Fruit fly (Drosophila melanogaster): Measurements from ENCODE around the gene lic.
A peak's percentile ranks its signal among the peaks of the same experiment; 100 is the strongest.

Gene lic

dm6 chrX:13091859-13092258, 914 bp downstream of the lic start:
- TF ChIP-seq aop (GFP tag; IDR thresholded peaks at IDR 0.05) (no peak), Lpt (GFP tag; optimal IDR thresholded peaks at IDR 0.05) (no peak), Sry-δ (GFP tag; optimal IDR thresholded peaks at IDR 0.05) (no peak), CG6683 (GFP tag; optimal IDR thresholded peaks at IDR 0.05) (no peak), pnt (GFP tag; optimal IDR thresholded peaks at IDR 0.05) (no peak), CG2120 (GFP tag; optimal IDR thresholded peaks at IDR 0.05) (no peak), Bdp1 (GFP tag; optimal IDR thresholded peaks at IDR 0.05) (no peak), CG15269 (tag; optimal IDR thresholded peaks at IDR 0.05) (no peak), CG1832 (GFP tag; optimal IDR thresholded peaks at IDR 0.05) (no peak), pb (GFP tag; optimal IDR thresholded peaks at IDR 0.05) (no peak), CG6813 (GFP tag; optimal IDR thresholded peaks at IDR 0.05) (no peak), h (optimal IDR thresholded peaks at IDR 0.05) (no peak), grn (GFP tag; optimal IDR thresholded peaks at IDR 0.05) (no peak), B-H2 (GFP tag; optimal IDR thresholded peaks at IDR 0.05) (no peak), ara (GFP tag; IDR thresholded peaks at IDR 0.05) (no peak), yki (optimal IDR thresholded peaks at IDR 0.05) (no peak)

- peak; percentile 9 for TF ChIP-seq CG4854 (GFP tag; optimal IDR thresholded peaks at IDR 0.05)
- peak; percentile 36 for TF ChIP-seq phol (tag; optimal IDR thresholded peaks at IDR 0.05)
- no peak for TF ChIP-seq ttk (GFP tag; IDR thresholded peaks at IDR 0.05)
- 0 out of 2 replicates have a peak, but pooled peaks have one; percentile 44 for TF ChIP-seq ara (GFP tag; IDR thresholded peaks at IDR 0.05)
- TF ChIP-seq dati (GFP tag; IDR thresholded peaks at IDR 0.05), result no peak
- TF ChIP-seq CG13624 (GFP tag; optimal IDR thresholded peaks at IDR 0.05), result peak; percentile 44
- no peak for TF ChIP-seq CG4328 (GFP tag; optimal IDR thresholded peaks at IDR 0.05)
- peak; percentile 42 for TF ChIP-seq exex (tag; optimal IDR thresholded peaks at IDR 0.05)
- no peak for TF ChIP-seq crc (GFP tag; optimal IDR thresholded peaks at IDR 0.05)
- no peak for TF ChIP-seq CG1233 (GFP tag; optimal IDR thresholded peaks at IDR 0.05)
- TF ChIP-seq Hr51 (GFP tag; optimal IDR thresholded peaks at IDR 0.05), result peak in 1 of 2 experiments; percentile 7
- peak; percentile 29 for TF ChIP-seq bcd (GFP tag; optimal IDR thresholded peaks at IDR 0.05)
- peak; percentile 19 for TF ChIP-seq D19A (tag; optimal IDR thresholded peaks at IDR 0.05)
- TF ChIP-seq CG6854 (GFP tag; optimal IDR thresholded peaks at IDR 0.05), result no peak
- no peak for TF ChIP-seq ap (GFP tag; IDR thresholded peaks at IDR 0.05)
- TF ChIP-seq CG5180 (GFP tag; optimal IDR thresholded peaks at IDR 0.05), result no peak
- TF ChIP-seq ems (GFP tag; optimal IDR thresholded peaks at IDR 0.05), result peak; percentile 18
- TF ChIP-seq trem (tag; optimal IDR thresholded peaks at IDR 0.05), result peak; percentile 3
- peak; percentile 62 for TF ChIP-seq CG1603 (tag; optimal IDR thresholded peaks at IDR 0.05)
- no peak for TF ChIP-seq stc (GFP tag; IDR thresholded peaks at IDR 0.05)
- peak; percentile 80 for TF ChIP-seq bbx (GFP tag; IDR thresholded peaks at IDR 0.05; ENCODE audit: partially characterized antibody)
- no peak for TF ChIP-seq prd (optimal IDR thresholded peaks at IDR 0.05)
- TF ChIP-seq prd (GFP tag; IDR thresholded peaks at IDR 0.05), result peak; percentile 38; the same call in 1 of the 3 replicates
- TF ChIP-seq CG9215 (GFP tag; IDR thresholded peaks at IDR 0.05), result peak; percentile 18; the same call in 1 of the 2 replicates
- TF ChIP-seq Dip3 (GFP tag; optimal IDR thresholded peaks at IDR 0.05), result peak; percentile 15
- no peak for TF ChIP-seq CG6654 (GFP tag; optimal IDR thresholded peaks at IDR 0.05)
- no peak for TF ChIP-seq onecut (GFP tag; IDR thresholded peaks at IDR 0.05)
- TF ChIP-seq CG32532 (GFP tag; IDR thresholded peaks at IDR 0.05), result 0 out of 2 replicates have a peak, but pooled peaks have one; percentile 14
- TF ChIP-seq CG8944 (GFP tag; optimal IDR thresholded peaks at IDR 0.05), result no peak
- peak; percentile 80 for TF ChIP-seq BEAF-32 (GFP tag; optimal IDR thresholded peaks at IDR 0.05)
- no peak for TF ChIP-seq Atf-2 (GFP tag; optimal IDR thresholded peaks at IDR 0.05)
- no peak for TF ChIP-seq CG7357 (GFP tag; IDR thresholded peaks at IDR 0.05)
- peak; percentile 7 for TF ChIP-seq shn (GFP tag; optimal IDR thresholded peaks at IDR 0.05)
- TF ChIP-seq E2f2 (GFP tag; IDR thresholded peaks at IDR 0.05), result peak; percentile 73
- no peak for TF ChIP-seq Nf-YA (GFP tag; IDR thresholded peaks at IDR 0.05)
- no peak for TF ChIP-seq slou (GFP tag; optimal IDR thresholded peaks at IDR 0.05)
Measured at dm6 chrX:13094085-13094764, 3.3 kb downstream of the lic start, which contains the start of gene CG2200. Gene CG2200, plus strand, starts transcription at chrX:13094299.

Measured in whole organism, embryonic.